Worm (Caenorhabditis elegans) whole organism, early embryonic: ENCODE measurements around the gene C13G3.1.

Source experiments
- B0310.2 ChIP-seq: sonication (generic microtip); optimal IDR thresholded peaks from 2 replicates; lab custom pipeline; 2016; ENCODE audit warnings: mild to moderate bottlenecking, missing genetic modification characterization, missing compliant biosample characterization
- F13C5.2 ChIP-seq: sonication (generic microtip); optimal IDR thresholded peaks from 2 replicates; lab custom pipeline; 2017; ENCODE audit warnings: mild to moderate bottlenecking, missing genetic modification characterization, inconsistent platforms, missing compliant biosample characterization
- aly-1 ChIP-seq: sonication (generic microtip); optimal IDR thresholded peaks from 2 replicates; lab custom pipeline; 2016; ENCODE audit warnings: missing genetic modification characterization, missing compliant biosample characterization
- ama-1 ChIP-seq: fragments of 150-350 bp; optimal IDR thresholded peaks from 2 replicates; lab custom pipeline; 2014
- ceh-13 ChIP-seq: fragments of 200-800 bp; sonication (Bioruptor generic); optimal IDR thresholded peaks from 2 replicates; lab custom pipeline; 2018; ENCODE audit warnings: mild to moderate bottlenecking, missing genetic modification characterization, missing compliant biosample characterization
- ceh-36 ChIP-seq: sonication (generic microtip); optimal IDR thresholded peaks from 2 replicates; lab custom pipeline; 2016; ENCODE audit warnings: missing genetic modification characterization, inconsistent platforms, missing compliant biosample characterization
- ets-7 ChIP-seq: sonication (generic microtip); optimal IDR thresholded peaks from 2 replicates; lab custom pipeline; 2016; ENCODE audit warnings: missing genotype, missing genetic modification characterization, missing compliant biosample characterization
- flt-1 ChIP-seq: fragments of 200-800 bp; sonication (Bioruptor generic); IDR thresholded peaks from 2 replicates; pipeline ENCODE4 v1.3.6; 2022; ENCODE audit warnings: missing genetic modification characterization, missing compliant biosample characterization
- hmbx-1 ChIP-seq: sonication (generic microtip); optimal IDR thresholded peaks from 2 replicates; lab custom pipeline; 2016; ENCODE audit warnings: mild to moderate bottlenecking, missing genetic modification characterization, missing compliant biosample characterization
- hnd-1 ChIP-seq: sonication (generic microtip); optimal IDR thresholded peaks from 2 replicates; lab custom pipeline; 2016; ENCODE audit warnings: missing genetic modification characterization, missing compliant biosample characterization
- pes-1 ChIP-seq: fragments of 200-800 bp; sonication (Bioruptor generic); IDR thresholded peaks from 2 replicates; pipeline ENCODE4 v1.3.6; 2022; ENCODE audit warnings: missing genetic modification reagents, missing genetic modification characterization, missing compliant biosample characterization
- scrt-1 ChIP-seq: fragments of 200-800 bp; sonication (Bioruptor generic); IDR thresholded peaks from 2 replicates; pipeline ENCODE4 v1.3.6; 2022; ENCODE audit warnings: missing genetic modification characterization, missing compliant biosample characterization
- sea-1 ChIP-seq: fragments of 200-800 bp; sonication (Bioruptor generic); conservative IDR thresholded peaks from 2 replicates; pipeline ENCODE4 v1.3.6; 2022; ENCODE audit warnings: missing genetic modification characterization, missing compliant biosample characterization
- tbx-11 ChIP-seq: fragments of 200-800 bp; sonication (Bioruptor generic); IDR thresholded peaks from 2 replicates; pipeline ENCODE4 v1.3.6; 2022; ENCODE audit warnings: missing genetic modification characterization, missing compliant biosample characterization
- tbx-37 ChIP-seq: fragments of 200-800 bp; sonication (Bioruptor generic); conservative IDR thresholded peaks from 2 replicates; pipeline ENCODE4 v1.3.6; 2022; ENCODE audit warnings: missing genetic modification reagents, missing genetic modification characterization, missing compliant biosample characterization
- tra-4 ChIP-seq: sonication (generic microtip); optimal IDR thresholded peaks from 2 replicates; lab custom pipeline; 2017; ENCODE audit warnings: missing genetic modification characterization, missing compliant biosample characterization

The C13G3.1 gene

ce11 chrV:10967594-10968273 is 44.5 kb downstream of the C13G3.1 start:
- TF ChIP-seq F13C5.2 (tag; lab: Kevin White, UChicago) (no peak), ets-7 (tag; lab: Kevin White, UChicago) (no peak), aly-1 (tag; lab: Kevin White, UChicago) (no peak), scrt-1 (GFP tag; lab: Robert Waterston, UW) (no peak), tbx-37 (GFP tag; lab: Robert Waterston, UW) (no peak), flt-1 (GFP tag; lab: Robert Waterston, UW) (no peak), ceh-36 (tag; lab: Kevin White, UChicago) (no peak), hmbx-1 (no peak), sea-1 (GFP tag; lab: Robert Waterston, UW) (no peak)

DNA sequence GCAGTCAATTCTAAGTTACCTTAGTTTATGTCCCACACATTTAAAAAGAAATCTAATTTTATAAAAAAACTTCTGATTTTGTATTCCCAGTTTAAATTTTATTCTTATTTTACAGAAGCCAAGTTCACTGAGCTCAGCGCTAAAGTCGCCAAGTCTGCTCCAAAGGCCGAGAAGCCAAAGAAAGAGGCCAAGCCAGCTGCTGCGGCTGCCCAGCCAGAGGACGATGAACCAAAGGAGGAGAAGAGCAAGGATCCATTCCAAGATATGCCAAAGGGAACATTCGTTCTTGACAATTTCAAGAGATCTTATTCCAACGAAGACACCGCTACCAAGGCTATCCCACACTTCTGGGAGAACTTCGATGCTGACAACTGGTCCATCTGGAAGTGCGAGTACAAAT is 45.4 kb downstream of the C13G3.1 start:
- no peak for TF ChIP-seq ceh-13 (GFP tag; lab: Kevin White, UChicago)
- TF ChIP-seq ceh-36 (tag; lab: Kevin White, UChicago), result no peak
- TF ChIP-seq tbx-11, result no peak
- no peak for TF ChIP-seq F13C5.2 (tag; lab: Kevin White, UChicago)
- TF ChIP-seq pes-1 (GFP tag; lab: Robert Waterston, UW), result no peak
- no peak for TF ChIP-seq ama-1 (lab: Kevin White, UChicago)
- TF ChIP-seq flt-1 (GFP tag; lab: Robert Waterston, UW), result no peak
- no peak for TF ChIP-seq hnd-1 (tag; lab: Kevin White, UChicago)
- no peak for TF ChIP-seq ets-7 (tag; lab: Kevin White, UChicago)

DNA sequence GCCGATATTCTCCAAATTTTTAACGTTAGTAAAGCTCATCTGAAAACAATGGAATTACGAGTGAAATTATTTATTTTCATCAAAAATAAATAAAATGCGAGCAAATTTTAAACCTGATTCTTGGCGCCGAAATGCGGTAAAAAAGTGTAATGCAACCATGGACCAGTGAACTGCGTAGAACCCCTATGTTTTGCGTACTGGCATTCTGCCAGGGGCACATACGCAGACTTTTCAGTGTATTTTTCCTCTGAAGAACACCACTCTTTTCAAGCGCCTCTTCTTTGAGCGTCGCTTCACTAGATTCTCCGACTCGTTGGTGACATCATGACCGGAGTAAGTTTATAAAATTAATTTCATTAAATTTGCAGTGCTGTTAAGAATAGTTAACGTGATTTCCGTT is 46.8 kb downstream of the C13G3.1 start, which contains the start of the genes ctf-4 and eef-1G:
ctf-4 (minus strand) TSS at position 39 of the 400 bp plus-strand sequence.
eef-1G (plus strand) TSS at position 219 of the 400 bp plus-strand sequence.
- no peak for TF ChIP-seq B0310.2 (tag; lab: Kevin White, UChicago)
- no peak for TF ChIP-seq tra-4
- peak; percentile 74 for TF ChIP-seq F13C5.2 (tag; lab: Kevin White, UChicago)
- no peak for TF ChIP-seq ceh-36 (tag; lab: Kevin White, UChicago)
